In the genomic region with DNA sequence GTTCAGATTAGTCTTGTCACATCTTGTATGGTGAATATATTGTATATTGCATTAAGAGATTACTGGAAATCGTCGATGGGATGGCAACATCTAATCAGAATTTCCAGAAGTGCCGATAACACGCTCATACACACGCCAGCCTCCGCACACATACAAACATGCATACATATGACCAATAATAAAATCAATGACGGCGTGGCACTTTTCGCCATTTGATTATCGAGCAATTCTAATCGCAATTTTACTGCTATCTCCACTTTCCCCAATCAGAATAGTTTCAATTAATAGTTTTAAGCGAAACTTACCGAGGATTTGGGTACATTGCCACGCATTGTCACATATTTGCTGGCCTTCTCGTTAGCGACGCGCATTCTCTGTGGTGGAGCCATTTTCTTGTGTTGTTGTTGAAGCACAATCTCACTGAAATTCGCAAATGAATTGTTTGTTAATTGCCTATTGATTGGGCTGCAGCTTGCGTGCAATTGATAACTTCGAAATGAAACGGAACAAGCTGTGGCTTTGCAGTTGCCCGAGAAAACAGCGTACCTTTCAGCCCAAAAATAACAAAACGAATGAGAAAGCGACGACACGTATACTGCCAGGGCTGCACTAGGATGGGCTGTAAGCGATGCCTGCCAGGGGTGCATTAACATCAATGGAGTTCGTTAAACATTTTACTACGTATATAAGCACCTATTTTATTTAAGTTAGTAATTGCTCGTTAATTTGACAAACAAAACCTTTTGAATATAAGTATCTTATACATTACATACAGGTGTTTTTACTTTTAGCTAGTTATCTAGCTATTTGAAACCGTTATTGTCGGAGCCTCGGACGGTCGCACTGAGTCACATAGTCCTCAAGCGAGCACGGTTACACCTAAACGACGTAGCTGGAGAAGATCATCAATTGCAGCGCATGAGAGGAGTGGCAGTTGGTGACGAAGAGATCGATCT, we compare ENCODE assay signal across 1 fruit fly cellular context.
TF ChIP-seq lines count a peak whose summit lies in the region.

A gene (minus strand): TSS at position 601 of the 956 bp plus-strand sequence.
A gene (plus strand): TSS at position 644 of the 956 bp plus-strand sequence.

TF ChIP-seq in whole organism, embryonic, 481 proteins besides CTCF, POLR2A, EP300 and RAD21 (continued from another document and continues in another):
- TF ChIP-seq sisA (GFP tag; IDR thresholded peaks at IDR 0.05; lab: Robert Waterston, UW) (peak; percentile 62; the same call in 1 of the 2 replicates), Mrtf (GFP tag; IDR thresholded peaks at IDR 0.05; lab: Robert Waterston, UW) (no peak), Dad (GFP tag; optimal IDR thresholded peaks at IDR 0.05; lab: Kevin White, UChicago) (peak; percentile 68), CG9609 (GFP tag; optimal IDR thresholded peaks at IDR 0.05; lab: Kevin White, UChicago) (peak; percentile 82), sna (GFP tag; IDR thresholded peaks at IDR 0.05; lab: Robert Waterston, UW; ENCODE audit: partially characterized antibody) (no peak), Chrac-16 (GFP tag; optimal IDR thresholded peaks at IDR 0.05; lab: Kevin White, UChicago) (peak; percentile 79), CG1647 (GFP tag; optimal IDR thresholded peaks at IDR 0.05; lab: Kevin White, UChicago) (peak; percentile 79), kay (GFP tag; optimal IDR thresholded peaks at IDR 0.05; lab: Kevin White, UChicago) (peak; percentile 83), grn (GFP tag; optimal IDR thresholded peaks at IDR 0.05; lab: Kevin White, UChicago) (no peak), CG6654 (GFP tag; optimal IDR thresholded peaks at IDR 0.05; lab: Kevin White, UChicago) (no peak), fu2 (GFP tag; optimal IDR thresholded peaks at IDR 0.05; lab: Kevin White, UChicago) (peak; percentile 76), CG17612 (GFP tag; IDR thresholded peaks at IDR 0.05; lab: Robert Waterston, UW) (no peak), tin (GFP tag; optimal IDR thresholded peaks at IDR 0.05; lab: Kevin White, UChicago) (peak; percentile 85), ranshi (GFP tag; IDR thresholded peaks at IDR 0.05; lab: Robert Waterston, UW) (peak; percentile 44), sens-2 (GFP tag; IDR thresholded peaks at IDR 0.05; lab: Robert Waterston, UW) (peak; percentile 55; the same call in 1 of the 2 replicates), caup (GFP tag; optimal IDR thresholded peaks at IDR 0.05; lab: Kevin White, UChicago; ENCODE audit: severe bottlenecking) (peak; percentile 69), jumu (GFP tag; optimal IDR thresholded peaks at IDR 0.05; lab: Kevin White, UChicago) (peak; percentile 88), CG12942 (GFP tag; optimal IDR thresholded peaks at IDR 0.05; lab: Kevin White, UChicago) (peak; percentile 71), wek (GFP tag; optimal IDR thresholded peaks at IDR 0.05; lab: Kevin White, UChicago) (peak; percentile 80), trh (GFP tag; optimal IDR thresholded peaks at IDR 0.05; lab: Kevin White, UChicago) (peak; percentile 63), gem (tag; optimal IDR thresholded peaks at IDR 0.05; lab: Kevin White, UChicago) (no peak), Nf-YA (GFP tag; IDR thresholded peaks at IDR 0.05; lab: Robert Waterston, UW) (no peak), CoRest (tag; optimal IDR thresholded peaks at IDR 0.05; lab: Kevin White, UChicago) (peak; percentile 78), CG18619 (GFP tag; optimal IDR thresholded peaks at IDR 0.05; lab: Kevin White, UChicago) (peak; percentile 60), lmd (GFP tag; IDR thresholded peaks at IDR 0.05; lab: Robert Waterston, UW) (peak; percentile 65; the same call in 1 of the 2 replicates), CG3065 (GFP tag; optimal IDR thresholded peaks at IDR 0.05; lab: Kevin White, UChicago) (peak; percentile 50), cato (GFP tag; optimal IDR thresholded peaks at IDR 0.05; lab: Kevin White, UChicago; ENCODE audit: borderline replicate concordance) (peak; percentile 60), MESR4 (GFP tag; optimal IDR thresholded peaks at IDR 0.05; lab: Kevin White, UChicago) (peak; percentile 89), CG11398 (GFP tag; optimal IDR thresholded peaks at IDR 0.05; lab: Kevin White, UChicago) (no peak), CG7963 (GFP tag; IDR thresholded peaks at IDR 0.05; lab: Robert Waterston, UW; ENCODE audit: partially characterized antibody) (no peak), sr (GFP tag; IDR thresholded peaks at IDR 0.05; lab: Robert Waterston, UW) (no peak; the same call in 2 of the 3 replicates), HmgZ (tag; optimal IDR thresholded peaks at IDR 0.05; lab: Kevin White, UChicago) (peak; percentile 93), gcm (GFP tag; optimal IDR thresholded peaks at IDR 0.05; lab: Kevin White, UChicago) (no peak), cg (GFP tag; optimal IDR thresholded peaks at IDR 0.05; lab: Kevin White, UChicago) (peak; percentile 73), CG14965 (GFP tag; optimal IDR thresholded peaks at IDR 0.05; lab: Kevin White, UChicago; ENCODE audit: borderline replicate concordance) (no peak), chn (GFP tag; optimal IDR thresholded peaks at IDR 0.05; lab: Kevin White, UChicago) (peak; percentile 77), CG3163 (GFP tag; optimal IDR thresholded peaks at IDR 0.05; lab: Kevin White, UChicago) (peak; percentile 61), Bgb (GFP tag; IDR thresholded peaks at IDR 0.05; lab: Robert Waterston, UW; ENCODE audit: partially characterized antibody) (no peak; the same call in 1 of the 2 replicates), CrebB (tag; optimal IDR thresholded peaks at IDR 0.05; lab: Kevin White, UChicago) (peak; percentile 67), CG18262 (tag; optimal IDR thresholded peaks at IDR 0.05; lab: Kevin White, UChicago) (peak; percentile 75), CG4282 (GFP tag; optimal IDR thresholded peaks at IDR 0.05; lab: Kevin White, UChicago) (peak; percentile 67), CG14050 (GFP tag; IDR thresholded peaks at IDR 0.05; lab: Robert Waterston, UW) (peak; percentile 23; the same call in 1 of the 3 replicates), ftz-f1 (GFP tag; optimal IDR thresholded peaks at IDR 0.05; lab: Kevin White, UChicago) (peak; percentile 83), btn (GFP tag; optimal IDR thresholded peaks at IDR 0.05; lab: Kevin White, UChicago) (peak; percentile 58), mam (GFP tag; optimal IDR thresholded peaks at IDR 0.05; lab: Kevin White, UChicago) (peak; percentile 79), gt (GFP tag; IDR thresholded peaks at IDR 0.05; lab: Robert Waterston, UW) (peak; percentile 35; the same call in 1 of the 2 replicates), CG30020 (tag; optimal IDR thresholded peaks at IDR 0.05; lab: Kevin White, UChicago) (peak; percentile 78), BEAF-32 (GFP tag; optimal IDR thresholded peaks at IDR 0.05; lab: Kevin White, UChicago) (peak; percentile 67), ind (GFP tag; optimal IDR thresholded peaks at IDR 0.05; lab: Kevin White, UChicago) (peak; percentile 81), CG12659 (GFP tag; optimal IDR thresholded peaks at IDR 0.05; lab: Kevin White, UChicago) (peak; percentile 89), jing (GFP tag; optimal IDR thresholded peaks at IDR 0.05; lab: Kevin White, UChicago) (no peak), Hmx (GFP tag; optimal IDR thresholded peaks at IDR 0.05; lab: Kevin White, UChicago) (no peak), CG1529 (GFP tag; optimal IDR thresholded peaks at IDR 0.05; lab: Kevin White, UChicago) (no peak), dpn (GFP tag; optimal IDR thresholded peaks at IDR 0.05; lab: Kevin White, UChicago) (peak; percentile 76 to 81), CG8089 (GFP tag; optimal IDR thresholded peaks at IDR 0.05; lab: Kevin White, UChicago) (peak; percentile 58), CG15073 (GFP tag; optimal IDR thresholded peaks at IDR 0.05; lab: Kevin White, UChicago) (no peak), Gug (GFP tag; IDR thresholded peaks at IDR 0.05; lab: Robert Waterston, UW) (peak; percentile 68; the same call in 2 of the 4 replicates), vvl (GFP tag; IDR thresholded peaks at IDR 0.05; lab: Robert Waterston, UW) (peak; percentile 82), her (GFP tag; optimal IDR thresholded peaks at IDR 0.05; lab: Kevin White, UChicago) (peak; percentile 71), CG34224 (GFP tag; IDR thresholded peaks at IDR 0.05; lab: Robert Waterston, UW; ENCODE audit: partially characterized antibody) (no peak; the same call in 2 of the 3 replicates), ase (GFP tag; IDR thresholded peaks at IDR 0.05; lab: Robert Waterston, UW) (peak; percentile 58; the same call in 1 of the 3 replicates), Ssrp (tag; optimal IDR thresholded peaks at IDR 0.05; lab: Kevin White, UChicago) (peak; percentile 55), C15 (GFP tag; IDR thresholded peaks at IDR 0.05; lab: Robert Waterston, UW) (no peak), CG1603 (tag; optimal IDR thresholded peaks at IDR 0.05; lab: Kevin White, UChicago) (peak; percentile 86), Nf-YC (tag; optimal IDR thresholded peaks at IDR 0.05; lab: Kevin White, UChicago) (no peak), fd102C (GFP tag; optimal IDR thresholded peaks at IDR 0.05; lab: Kevin White, UChicago) (peak; percentile 18), chif (GFP tag; optimal IDR thresholded peaks at IDR 0.05; lab: Kevin White, UChicago) (peak; percentile 54 to 71), slp2 (GFP tag; optimal IDR thresholded peaks at IDR 0.05; lab: Kevin White, UChicago) (peak; percentile 67), CG14710 (tag; optimal IDR thresholded peaks at IDR 0.05; lab: Kevin White, UChicago) (peak; percentile 91), pita (GFP tag; optimal IDR thresholded peaks at IDR 0.05; lab: Kevin White, UChicago) (no peak), Deaf1 (tag; optimal IDR thresholded peaks at IDR 0.05; lab: Kevin White, UChicago) (no peak), Hey (tag; optimal IDR thresholded peaks at IDR 0.05; lab: Kevin White, UChicago) (no peak), CG4360 (GFP tag; IDR thresholded peaks at IDR 0.05; lab: Robert Waterston, UW) (peak; percentile 55; the same call in 1 of the 2 replicates), CG6854 (GFP tag; optimal IDR thresholded peaks at IDR 0.05; lab: Kevin White, UChicago) (peak; percentile 29), CG9876 (GFP tag; optimal IDR thresholded peaks at IDR 0.05; lab: Kevin White, UChicago) (peak; percentile 55), run (tag; optimal IDR thresholded peaks at IDR 0.05; lab: Kevin White, UChicago) (no peak), dati (GFP tag; IDR thresholded peaks at IDR 0.05; lab: Robert Waterston, UW) (peak; percentile 48; the same call in 1 of the 2 replicates), NK7.1 (GFP tag; optimal IDR thresholded peaks at IDR 0.05; lab: Kevin White, UChicago) (peak; percentile 33), CG17385 (GFP tag; optimal IDR thresholded peaks at IDR 0.05; lab: Kevin White, UChicago) (peak; percentile 64), CG16815 (GFP tag; optimal IDR thresholded peaks at IDR 0.05; lab: Kevin White, UChicago) (peak; percentile 47), dan (GFP tag; IDR thresholded peaks at IDR 0.05; lab: Robert Waterston, UW) (no peak), CG15479 (GFP tag; optimal IDR thresholded peaks at IDR 0.05; lab: Kevin White, UChicago) (no peak), CG18476 (GFP tag; optimal IDR thresholded peaks at IDR 0.05; lab: Kevin White, UChicago) (peak; percentile 71), CG10462 (GFP tag; optimal IDR thresholded peaks at IDR 0.05; lab: Kevin White, UChicago) (peak; percentile 66), Scr (GFP tag; IDR thresholded peaks at IDR 0.05; lab: Robert Waterston, UW; ENCODE audit: partially characterized antibody) (peak; percentile 53), CG2875 (GFP tag; optimal IDR thresholded peaks at IDR 0.05; lab: Kevin White, UChicago) (no peak), CG12219 (GFP tag; optimal IDR thresholded peaks at IDR 0.05; lab: Kevin White, UChicago) (peak; percentile 51), disco-r (GFP tag; optimal IDR thresholded peaks at IDR 0.05; lab: Kevin White, UChicago) (peak; percentile 80), Hsf (GFP tag; optimal IDR thresholded peaks at IDR 0.05; lab: Kevin White, UChicago) (peak; percentile 85), CG31388 (GFP tag; optimal IDR thresholded peaks at IDR 0.05; lab: Kevin White, UChicago) (peak; percentile 55), fd64A (GFP tag; optimal IDR thresholded peaks at IDR 0.05; lab: Kevin White, UChicago) (no peak), az2 (GFP tag; optimal IDR thresholded peaks at IDR 0.05; lab: Kevin White, UChicago) (peak; percentile 79), CG2129 (GFP tag; IDR thresholded peaks at IDR 0.05; lab: Robert Waterston, UW; ENCODE audit: partially characterized antibody) (no peak), B-H1 (GFP tag; IDR thresholded peaks at IDR 0.05; lab: Robert Waterston, UW) (no peak; the same call in 2 of the 3 replicates), usp (GFP tag; optimal IDR thresholded peaks at IDR 0.05; lab: Kevin White, UChicago) (no peak), CG7372 (GFP tag; IDR thresholded peaks at IDR 0.05; lab: Robert Waterston, UW) (peak; percentile 66; the same call in 1 of the 2 replicates), CG16863 (GFP tag; optimal IDR thresholded peaks at IDR 0.05; lab: Kevin White, UChicago) (peak; percentile 79), crc (GFP tag; optimal IDR thresholded peaks at IDR 0.05; lab: Kevin White, UChicago) (peak; percentile 48), Usf (GFP tag; optimal IDR thresholded peaks at IDR 0.05; lab: Kevin White, UChicago) (peak; percentile 11), schlank (tag; optimal IDR thresholded peaks at IDR 0.05; lab: Kevin White, UChicago) (no peak), Hand (GFP tag; optimal IDR thresholded peaks at IDR 0.05; lab: Kevin White, UChicago) (no peak), Atf6 (GFP tag; IDR thresholded peaks at IDR 0.05; lab: Robert Waterston, UW) (peak; percentile 39; the same call in 1 of the 2 replicates), CG5953 (GFP tag; IDR thresholded peaks at IDR 0.05; lab: Robert Waterston, UW) (no peak), ash1 (GFP tag; optimal IDR thresholded peaks at IDR 0.05; lab: Kevin White, UChicago) (no peak), Optix (GFP tag; IDR thresholded peaks at IDR 0.05; lab: Robert Waterston, UW) (peak; percentile 60; the same call in 2 of the 3 replicates), ttk (GFP tag; IDR thresholded peaks at IDR 0.05; lab: Robert Waterston, UW) (peak; percentile 25; the same call in 1 of the 2 replicates), CG10366 (GFP tag; IDR thresholded peaks at IDR 0.05; lab: Robert Waterston, UW) (peak; percentile 64), CG42726 (GFP tag; IDR thresholded peaks at IDR 0.05; lab: Robert Waterston, UW; ENCODE audit: partially characterized antibody) (no peak), Vsx1 (GFP tag; optimal IDR thresholded peaks at IDR 0.05; lab: Kevin White, UChicago) (no peak), nom (GFP tag; optimal IDR thresholded peaks at IDR 0.05; lab: Kevin White, UChicago) (peak; percentile 84), CG6689 (GFP tag; IDR thresholded peaks at IDR 0.05; lab: Robert Waterston, UW) (peak; percentile 69), Dfd (GFP tag; optimal IDR thresholded peaks at IDR 0.05; lab: Kevin White, UChicago) (no peak), Oaz (GFP tag; IDR thresholded peaks at IDR 0.05; lab: Robert Waterston, UW) (peak; percentile 60), CG12299 (tag; optimal IDR thresholded peaks at IDR 0.05; lab: Kevin White, UChicago) (peak; percentile 68)
